Fruit fly (Drosophila melanogaster): ENCODE measurements around the gene CG42266.
A peak's percentile ranks its signal among the peaks of the same experiment; 100 is the strongest.

The CG42266 gene

dm6 chr2L:16351805-16352584 lies 11.8 kb upstream of the CG42266 start:
- TF ChIP-seq Dfd (GFP tag; optimal IDR thresholded peaks at IDR 0.05): peak; percentile 23
- TF ChIP-seq HLH106 (tag; optimal IDR thresholded peaks at IDR 0.05): no peak

dm6 chr2L:16350742-16351568 lies 10.8 kb upstream of the CG42266 start:
- TF ChIP-seq CrebA (GFP tag; optimal IDR thresholded peaks at IDR 0.05; ENCODE audit: borderline replicate concordance): peak; percentile 96
- TF ChIP-seq brk (GFP tag; optimal IDR thresholded peaks at IDR 0.05): peak; percentile 98
- TF ChIP-seq HLH106 (tag; optimal IDR thresholded peaks at IDR 0.05): peak; percentile 99
- TF ChIP-seq Sp1 (GFP tag; optimal IDR thresholded peaks at IDR 0.05): peak; percentile 100
- no peak for TF ChIP-seq lola (GFP tag; optimal IDR thresholded peaks at IDR 0.05)
- TF ChIP-seq br (GFP tag; optimal IDR thresholded peaks at IDR 0.05): peak; percentile 99
- no peak for TF ChIP-seq pan (optimal IDR thresholded peaks at IDR 0.05)
- peak; percentile 89 for TF ChIP-seq Mio (GFP tag; optimal IDR thresholded peaks at IDR 0.05)
- TF ChIP-seq h (GFP tag; optimal IDR thresholded peaks at IDR 0.05): peak; percentile 99
- TF ChIP-seq fru (GFP tag; optimal IDR thresholded peaks at IDR 0.05): peak; percentile 99
- TF ChIP-seq CG32264 (GFP tag; optimal IDR thresholded peaks at IDR 0.05): peak; percentile 95
- TF ChIP-seq tai (GFP tag; optimal IDR thresholded peaks at IDR 0.05): peak; percentile 96
- no peak for TF ChIP-seq Hr78 (GFP tag; optimal IDR thresholded peaks at IDR 0.05)
- TF ChIP-seq dl (GFP tag; optimal IDR thresholded peaks at IDR 0.05; ENCODE audit: insufficient read depth in 1 of 2, partially characterized antibody in 2 of 2): no peak
- peak; percentile 99 for TF ChIP-seq rgr (GFP tag; optimal IDR thresholded peaks at IDR 0.05)
- TF ChIP-seq Rel (GFP tag; optimal IDR thresholded peaks at IDR 0.05): peak; percentile 95
- TF ChIP-seq Rel (tag; optimal IDR thresholded peaks at IDR 0.05): peak; percentile 93
- TF ChIP-seq Vsx2 (GFP tag; optimal IDR thresholded peaks at IDR 0.05; ENCODE audit: partially characterized antibody): no peak
- TF ChIP-seq GATAd (GFP tag; optimal IDR thresholded peaks at IDR 0.05): peak; percentile 92
- peak; percentile 44 for TF ChIP-seq jim (GFP tag; optimal IDR thresholded peaks at IDR 0.05)
- peak; percentile 100 for TF ChIP-seq psq (GFP tag; optimal IDR thresholded peaks at IDR 0.05)
- TF ChIP-seq Myc (optimal IDR thresholded peaks at IDR 0.05): no peak
- TF ChIP-seq foxo (GFP tag; optimal IDR thresholded peaks at IDR 0.05): peak; percentile 93 to 99
- peak; percentile 98 for TF ChIP-seq sage (GFP tag; optimal IDR thresholded peaks at IDR 0.05)
- peak; percentile 91 for TF ChIP-seq Dfd (GFP tag; optimal IDR thresholded peaks at IDR 0.05)
- TF ChIP-seq dmrt93B (GFP tag; optimal IDR thresholded peaks at IDR 0.05): peak; percentile 98
- peak; percentile 47 for TF ChIP-seq Hr83 (GFP tag; optimal IDR thresholded peaks at IDR 0.05; ENCODE audit: poor library complexity, severe bottlenecking)
- no peak for TF ChIP-seq Dif (GFP tag; optimal IDR thresholded peaks at IDR 0.05; ENCODE audit: partially characterized antibody)
- peak; percentile 98 for TF ChIP-seq Hnf4 (GFP tag; optimal IDR thresholded peaks at IDR 0.05)
- peak; percentile 99 for TF ChIP-seq sv (GFP tag; optimal IDR thresholded peaks at IDR 0.05)
- peak; percentile 99 for TF ChIP-seq woc (GFP tag; optimal IDR thresholded peaks at IDR 0.05)
- TF ChIP-seq dsf (GFP tag; optimal IDR thresholded peaks at IDR 0.05; ENCODE audit: borderline replicate concordance): peak; percentile 90
- peak; percentile 98 for TF ChIP-seq CG9705 (GFP tag; optimal IDR thresholded peaks at IDR 0.05)
- no peak for TF ChIP-seq N (GFP tag; optimal IDR thresholded peaks at IDR 0.05)
- peak; percentile 99 for TF ChIP-seq OdsH (GFP tag; optimal IDR thresholded peaks at IDR 0.05)
- TF ChIP-seq Jra (GFP tag; optimal IDR thresholded peaks at IDR 0.05): peak; percentile 98
- TF ChIP-seq Abd-B (GFP tag; optimal IDR thresholded peaks at IDR 0.05): no peak
- peak; percentile 99 for TF ChIP-seq ey (GFP tag; optimal IDR thresholded peaks at IDR 0.05)
- TF ChIP-seq usp (GFP tag; optimal IDR thresholded peaks at IDR 0.05): no peak
